Fruit fly (Drosophila melanogaster) whole organism, embryonic: ENCODE measurements around the gene CG32700.
A peak's percentile ranks its signal among the peaks of the same experiment; 100 is the strongest.

ENCODE experiments used
- B-H1 ChIP-seq: fragments of 200-800 bp; sonication (Bioruptor generic); IDR thresholded peaks from 3 replicates; pipeline ENCODE4 v1.3.6; 2022; ENCODE audit warnings: missing biosample characterization, missing genetic modification characterization
- Bdp1 ChIP-seq: fragments of 200-800 bp; sonication (Bioruptor generic); optimal IDR thresholded peaks from 3 replicates; lab custom pipeline; 2016; ENCODE audit warnings: missing biosample characterization, missing genetic modification characterization
- BtbVII ChIP-seq: fragments of 200-800 bp; sonication (Bioruptor generic); optimal IDR thresholded peaks from 3 replicates; lab custom pipeline; 2017; ENCODE audit warnings: missing biosample characterization, mild to moderate bottlenecking, missing genetic modification characterization
- CG10209 ChIP-seq: fragments of 200-800 bp; sonication (Bioruptor generic); optimal IDR thresholded peaks from 3 replicates; lab custom pipeline; 2017; ENCODE audit warnings: missing biosample characterization, mild to moderate bottlenecking, missing genetic modification characterization, missing genetic modification reagents
- CG11247 ChIP-seq: fragments of 200-800 bp; sonication (Bioruptor generic); IDR thresholded peaks from 2 replicates; pipeline ENCODE4 v1.3.6; 2022; ENCODE audit warnings: missing biosample characterization, missing genetic modification characterization
- CG12155 ChIP-seq: fragments of 200-800 bp; sonication (Bioruptor generic); optimal IDR thresholded peaks from 3 replicates; lab custom pipeline; 2016; ENCODE audit warnings: missing biosample characterization, missing genetic modification characterization
- CG15601 ChIP-seq: fragments of 200-800 bp; sonication (Bioruptor generic); optimal IDR thresholded peaks from 3 replicates; lab custom pipeline; 2019; ENCODE audit warnings: missing biosample characterization, mild to moderate bottlenecking, missing genetic modification characterization, moderate library complexity
- CG17361 ChIP-seq: fragments of 200-800 bp; sonication (Bioruptor generic); IDR thresholded peaks from 3 replicates; pipeline ENCODE4 v1.3.6; 2022; ENCODE audit warnings: missing biosample characterization, missing genetic modification characterization
- CG31365 ChIP-seq: fragments of 200-800 bp; sonication (Bioruptor generic); optimal IDR thresholded peaks from 2 replicates; lab custom pipeline; 2018; ENCODE audit warnings: missing biosample characterization, mild to moderate bottlenecking, missing genetic modification characterization
- CG33213 ChIP-seq: fragments of 200-800 bp; sonication (Bioruptor generic); optimal IDR thresholded peaks from 3 replicates; lab custom pipeline; 2016; ENCODE audit warnings: missing biosample characterization, missing genetic modification characterization
- CG4707 ChIP-seq: fragments of 200-800 bp; sonication (Bioruptor generic); optimal IDR thresholded peaks from 2 replicates; lab custom pipeline; 2018; ENCODE audit warnings: missing biosample characterization, mild to moderate bottlenecking, missing genetic modification characterization, moderate library complexity
- CG5180 ChIP-seq: fragments of 200-800 bp; sonication (Bioruptor generic); optimal IDR thresholded peaks from 3 replicates; lab custom pipeline; 2017; ENCODE audit warnings: missing biosample characterization, missing genetic modification characterization, mild to moderate bottlenecking, moderate library complexity, missing genetic modification reagents
- CG7372 ChIP-seq: fragments of 200-800 bp; sonication (Bioruptor generic); IDR thresholded peaks from 2 replicates; pipeline ENCODE4 v1.3.6; 2022; ENCODE audit warnings: missing biosample characterization, missing genetic modification characterization
- CG8765 ChIP-seq: fragments of 200-800 bp; sonication (Bioruptor generic); IDR thresholded peaks from 2 replicates; pipeline ENCODE4 v1.3.6; 2022; ENCODE audit warnings: missing biosample characterization, missing genetic modification characterization
- CG9727 ChIP-seq: fragments of 200-800 bp; sonication (Bioruptor generic); optimal IDR thresholded peaks from 3 replicates; lab custom pipeline; 2017; ENCODE audit warnings: missing biosample characterization, mild to moderate bottlenecking, missing genetic modification characterization
- CG9797 ChIP-seq: fragments of 200-800 bp; sonication (Bioruptor generic); optimal IDR thresholded peaks from 3 replicates; lab custom pipeline; 2018; ENCODE audit warnings: missing biosample characterization, mild to moderate bottlenecking, missing genetic modification characterization
- D ChIP-seq, 2 experiments: fragments of 200-800 bp in 1 of 2; fragments of >200 bp in 1 of 2; sonication (Bioruptor generic) in 1 of 2; optimal IDR thresholded peaks; 2 replicates in 1 of 2; 3 replicates in 1 of 2; lab custom pipeline; 2017; ENCODE audit warnings: mild to moderate bottlenecking in 1 of 2, missing biosample characterization in 1 of 2, missing genetic modification characterization in 1 of 2, missing genetic modification reagents in 1 of 2
- Dad ChIP-seq: fragments of 200-800 bp; sonication (Bioruptor generic); optimal IDR thresholded peaks from 3 replicates; lab custom pipeline; 2016; ENCODE audit warnings: missing biosample characterization, missing genetic modification characterization
- Dek ChIP-seq: fragments of 200-800 bp; sonication (Bioruptor generic); optimal IDR thresholded peaks from 3 replicates; lab custom pipeline; 2019; ENCODE audit warnings: missing biosample characterization, mild to moderate bottlenecking, missing genetic modification characterization, moderate library complexity
- E2f1 ChIP-seq: fragments of 200-800 bp; sonication (Bioruptor generic); IDR thresholded peaks from 2 replicates; pipeline ENCODE4 v1.3.6; 2022; ENCODE audit warnings: missing biosample characterization, missing genetic modification characterization
- Ets97D ChIP-seq: fragments of 200-800 bp; sonication (Bioruptor generic); optimal IDR thresholded peaks from 3 replicates; lab custom pipeline; 2016; ENCODE audit warnings: missing biosample characterization, missing genetic modification characterization
- HLH4C ChIP-seq: fragments of 200-800 bp; sonication (Bioruptor generic); IDR thresholded peaks from 3 replicates; pipeline ENCODE4 v1.3.6; 2022; ENCODE audit warnings: missing biosample characterization, missing genetic modification characterization; ENCODE audit not compliant: partially characterized antibody
- HLH54F ChIP-seq: fragments of 200-800 bp; sonication (Bioruptor generic); optimal IDR thresholded peaks from 3 replicates; lab custom pipeline; 2016; ENCODE audit warnings: missing biosample characterization, missing genetic modification characterization
- Hr51 ChIP-seq, 2 experiments: fragments of 200-800 bp; sonication (Bioruptor generic); optimal IDR thresholded peaks; 2 replicates in 1 of 2; 3 replicates in 1 of 2; lab custom pipeline; 2016 to 2018; ENCODE audit warnings: missing biosample characterization in 2 of 2, missing genetic modification characterization in 2 of 2, mild to moderate bottlenecking in 1 of 2, moderate library complexity in 1 of 2
- Myb ChIP-seq: fragments of 200-800 bp; sonication (Bioruptor generic); optimal IDR thresholded peaks from 2 replicates; lab custom pipeline; 2016; ENCODE audit warnings: missing biosample characterization, missing genetic modification characterization
- Rx ChIP-seq: fragments of 200-800 bp; sonication (Bioruptor generic); IDR thresholded peaks from 2 replicates; pipeline ENCODE4 v1.3.6; 2022; ENCODE audit warnings: missing biosample characterization, missing genetic modification characterization
- Six4 ChIP-seq: fragments of 200-800 bp; sonication (Bioruptor generic); optimal IDR thresholded peaks from 2 replicates; lab custom pipeline; 2016; ENCODE audit warnings: missing biosample characterization, missing genetic modification characterization
- Sry-β ChIP-seq: fragments of 200-800 bp; sonication (Bioruptor generic); optimal IDR thresholded peaks from 2 replicates; lab custom pipeline; 2018; ENCODE audit warnings: missing biosample characterization, mild to moderate bottlenecking, missing genetic modification characterization, moderate library complexity
- bcd ChIP-seq: fragments of 200-800 bp; sonication (Bioruptor generic); optimal IDR thresholded peaks from 2 replicates; lab custom pipeline; 2017; ENCODE audit warnings: missing biosample characterization, mild to moderate bottlenecking, missing genetic modification characterization
- chinmo ChIP-seq: fragments of 200-800 bp; sonication (Bioruptor generic); IDR thresholded peaks from 4 replicates; pipeline ENCODE4 v1.3.6; 2022; ENCODE audit warnings: missing biosample characterization, missing genetic modification characterization; ENCODE audit not compliant: partially characterized antibody
- croc ChIP-seq: fragments of 200-800 bp; sonication (Bioruptor generic); conservative IDR thresholded peaks from 3 replicates; pipeline ENCODE4 v1.3.6; 2022; ENCODE audit warnings: missing biosample characterization, missing genetic modification characterization
- ems ChIP-seq: fragments of 200-800 bp; sonication (Bioruptor generic); optimal IDR thresholded peaks from 3 replicates; lab custom pipeline; 2016; ENCODE audit warnings: missing biosample characterization, missing genetic modification characterization
- ftz-f1 ChIP-seq: fragments of 200-800 bp; sonication (Bioruptor generic); optimal IDR thresholded peaks from 2 replicates; lab custom pipeline; 2016; ENCODE audit warnings: missing biosample characterization, missing genetic modification characterization
- gce ChIP-seq: fragments of 200-800 bp; sonication (Bioruptor generic); IDR thresholded peaks from 3 replicates; pipeline ENCODE4 v1.3.6; 2022; ENCODE audit warnings: missing biosample characterization, missing genetic modification characterization
- h ChIP-seq: fragments of >200 bp; optimal IDR thresholded peaks from 2 replicates; lab custom pipeline; 2017
- hth ChIP-seq: fragments of >200 bp; optimal IDR thresholded peaks from 2 replicates; lab custom pipeline; 2017; ENCODE audit warnings: inconsistent platforms
- kni ChIP-seq: fragments of 200-800 bp; sonication (Bioruptor generic); optimal IDR thresholded peaks from 3 replicates; lab custom pipeline; 2017; ENCODE audit warnings: mild to moderate bottlenecking, missing biosample characterization, missing genetic modification reagents, missing genetic modification characterization
- luna ChIP-seq: fragments of 200-800 bp; sonication (Bioruptor generic); optimal IDR thresholded peaks from 2 replicates; lab custom pipeline; 2016; ENCODE audit warnings: missing biosample characterization, missing genetic modification characterization
- mirr ChIP-seq: fragments of 200-800 bp; sonication (Bioruptor generic); optimal IDR thresholded peaks from 3 replicates; lab custom pipeline; 2018; ENCODE audit warnings: missing biosample characterization, mild to moderate bottlenecking, missing genetic modification characterization
- nerfin-1 ChIP-seq: fragments of 200-800 bp; sonication (Bioruptor generic); optimal IDR thresholded peaks from 3 replicates; lab custom pipeline; 2019; ENCODE audit warnings: missing biosample characterization, mild to moderate bottlenecking, missing genetic modification characterization, moderate library complexity
- pnt ChIP-seq: fragments of 200-800 bp; sonication (Bioruptor generic); optimal IDR thresholded peaks from 3 replicates; lab custom pipeline; 2016; ENCODE audit warnings: missing biosample characterization, missing genetic modification characterization
- pros ChIP-seq: fragments of 200-800 bp; sonication (Bioruptor generic); optimal IDR thresholded peaks from 3 replicates; lab custom pipeline; 2019; ENCODE audit warnings: missing biosample characterization, mild to moderate bottlenecking, missing genetic modification characterization, moderate library complexity
- pum ChIP-seq: fragments of 200-800 bp; sonication (Bioruptor generic); optimal IDR thresholded peaks from 2 replicates; lab custom pipeline; 2016; ENCODE audit warnings: missing biosample characterization, missing genetic modification characterization
- sc ChIP-seq, 3 experiments: fragments of >200 bp in 2 of 3; fragments of 200-800 bp in 1 of 3; sonication (Bioruptor generic) in 1 of 3; optimal IDR thresholded peaks; 2 replicates in 2 of 3; 3 replicates in 1 of 3; lab custom pipeline; 2017; ENCODE audit warnings: mild to moderate bottlenecking in 1 of 3, missing biosample characterization in 1 of 3, missing genetic modification characterization in 1 of 3, missing genetic modification reagents in 1 of 3
- tin ChIP-seq: fragments of 200-800 bp; sonication (Bioruptor generic); optimal IDR thresholded peaks from 3 replicates; lab custom pipeline; 2016; ENCODE audit warnings: missing biosample characterization, missing genetic modification characterization
- tna ChIP-seq: fragments of 200-800 bp; sonication (Bioruptor generic); IDR thresholded peaks from 2 replicates; pipeline ENCODE4 v1.3.6; 2022; ENCODE audit warnings: missing biosample characterization, missing genetic modification characterization; ENCODE audit not compliant: partially characterized antibody
- usp ChIP-seq: fragments of >200 bp; optimal IDR thresholded peaks from 2 replicates; lab custom pipeline; 2017; ENCODE audit warnings: missing biosample characterization, missing genetic modification characterization
- wdn ChIP-seq: fragments of 200-800 bp; sonication (Bioruptor generic); IDR thresholded peaks from 2 replicates; pipeline ENCODE4 v1.3.6; 2022; ENCODE audit warnings: missing biosample characterization, missing genetic modification characterization
- zfh2 ChIP-seq: fragments of 200-800 bp; sonication (Bioruptor generic); optimal IDR thresholded peaks from 2 replicates; lab custom pipeline; 2016; ENCODE audit warnings: missing biosample characterization, missing genetic modification characterization

Gene CG32700

dm6 chrX:9585359-9586002, 34.8 kb upstream of the CG32700 start, which contains the start of gene Hex-A (continued):
- TF ChIP-seq CG9797, result peak; percentile 44
- TF ChIP-seq ems (GFP tag; lab: Kevin White, UChicago), result peak; percentile 93
- no peak for TF ChIP-seq h (lab: Kevin White, UChicago)
- TF ChIP-seq CG33213 (GFP tag; lab: Kevin White, UChicago), result peak; percentile 89
- peak; percentile 97 for TF ChIP-seq Dek
- TF ChIP-seq CG8765 (GFP tag; lab: Robert Waterston, UW), result peak; percentile 62; the same call in 1 of the 2 replicates
- peak; percentile 81 for TF ChIP-seq CG12155 (GFP tag; lab: Kevin White, UChicago)
- TF ChIP-seq B-H1 (GFP tag; lab: Robert Waterston, UW), result peak; percentile 86
- TF ChIP-seq kni (GFP tag; lab: Kevin White, UChicago), result peak; percentile 98
- TF ChIP-seq Rx (GFP tag; lab: Robert Waterston, UW), result peak; percentile 76
- TF ChIP-seq CG4707 (GFP tag; lab: Kevin White, UChicago), result peak; percentile 83
- peak; percentile 92 for TF ChIP-seq zfh2 (GFP tag; lab: Kevin White, UChicago)
- TF ChIP-seq HLH4C, result peak; percentile 50; the same call in 1 of the 3 replicates
- TF ChIP-seq Six4 (GFP tag; lab: Kevin White, UChicago), result peak; percentile 87
- TF ChIP-seq BtbVII (GFP tag; lab: Kevin White, UChicago), result peak; percentile 98
- TF ChIP-seq CG10209, result peak; percentile 95
- peak; percentile 94 for TF ChIP-seq HLH54F
- peak; percentile 89 for TF ChIP-seq pros (GFP tag; lab: Kevin White, UChicago)
- TF ChIP-seq Dad (GFP tag; lab: Kevin White, UChicago), result peak; percentile 90
- no peak for TF ChIP-seq D (optimal IDR thresholded peaks at IDR 0.05; lab: Kevin White, UChicago)
- peak; percentile 95 for TF ChIP-seq D (GFP tag; optimal IDR thresholded peaks at IDR 0.05; lab: Kevin White, UChicago)
- TF ChIP-seq Sry-β, result peak; percentile 36
- TF ChIP-seq usp, result no peak
- TF ChIP-seq CG5180 (GFP tag; lab: Kevin White, UChicago), result peak; percentile 92
- peak; percentile 96 for TF ChIP-seq mirr (GFP tag; lab: Kevin White, UChicago)
- TF ChIP-seq pum (GFP tag; lab: Kevin White, UChicago), result peak; percentile 91
- peak; percentile 82 for TF ChIP-seq pnt (GFP tag; lab: Kevin White, UChicago)
- TF ChIP-seq ftz-f1 (GFP tag; lab: Kevin White, UChicago), result peak; percentile 99
- TF ChIP-seq wdn, result peak; percentile 89
- peak; percentile 80; the same call in 2 of the 4 replicates for TF ChIP-seq chinmo (GFP tag; lab: Robert Waterston, UW)
- TF ChIP-seq tna (GFP tag; lab: Robert Waterston, UW), result no peak; the same call in 1 of the 2 replicates
- peak; percentile 80 for TF ChIP-seq croc (GFP tag; lab: Robert Waterston, UW)
- peak; percentile 91 for TF ChIP-seq CG7372
- peak; percentile 96 for TF ChIP-seq bcd
- TF ChIP-seq CG31365 (tag; lab: Kevin White, UChicago), result peak; percentile 88
- TF ChIP-seq CG9727 (GFP tag; lab: Kevin White, UChicago), result peak; percentile 98
- TF ChIP-seq Bdp1 (GFP tag; lab: Kevin White, UChicago), result peak; percentile 82
- peak; percentile 92 for TF ChIP-seq tin (GFP tag; lab: Kevin White, UChicago)
- TF ChIP-seq CG17361 (GFP tag; lab: Robert Waterston, UW), result peak; percentile 96
- peak; percentile 86 for TF ChIP-seq E2f1 (GFP tag; lab: Robert Waterston, UW)
- peak; percentile 86 for TF ChIP-seq gce
- TF ChIP-seq Myb (GFP tag; lab: Kevin White, UChicago), result peak; percentile 78
- TF ChIP-seq CG11247, result peak; percentile 87
- TF ChIP-seq Hr51 (GFP tag; optimal IDR thresholded peaks at IDR 0.05; lab: Kevin White, UChicago), result peak; percentile 86 to 99
- peak; percentile 82 for TF ChIP-seq luna
- no peak for TF ChIP-seq sc (optimal IDR thresholded peaks at IDR 0.05; lab: Kevin White, UChicago)
- TF ChIP-seq sc (GFP tag; optimal IDR thresholded peaks at IDR 0.05; lab: Kevin White, UChicago), result peak; percentile 92
- peak; percentile 97 for TF ChIP-seq nerfin-1 (tag; lab: Kevin White, UChicago)
- TF ChIP-seq CG15601 (tag; lab: Kevin White, UChicago), result peak; percentile 96
- TF ChIP-seq Ets97D (GFP tag; lab: Kevin White, UChicago), result peak; percentile 53
- TF ChIP-seq hth, result no peak
